Fruit fly (Drosophila melanogaster) whole organism, embryonic: Measurements from ENCODE around the gene phtm.

Experiments
- Atf3 ChIP-seq: fragments of 200-800 bp; sonication (Bioruptor generic); optimal IDR thresholded peaks from 3 replicates; lab custom pipeline; 2016; ENCODE audit warnings: missing biosample characterization, missing genetic modification characterization
- BEAF-32 ChIP-seq: fragments of 200-800 bp; sonication (Bioruptor generic); optimal IDR thresholded peaks from 3 replicates; lab custom pipeline; 2017; ENCODE audit warnings: missing biosample characterization, missing genetic modification characterization, mild to moderate bottlenecking, moderate library complexity, missing genetic modification reagents
- Bteb2 ChIP-seq: fragments of 200-800 bp; sonication (Bioruptor generic); optimal IDR thresholded peaks from 2 replicates; lab custom pipeline; 2016; ENCODE audit warnings: missing biosample characterization, missing genetic modification characterization
- CG10462 ChIP-seq: fragments of 200-800 bp; sonication (Bioruptor generic); optimal IDR thresholded peaks from 2 replicates; lab custom pipeline; 2016; ENCODE audit warnings: missing biosample characterization, missing genetic modification characterization
- CG10543 ChIP-seq: fragments of 200-800 bp; sonication (Bioruptor generic); optimal IDR thresholded peaks from 3 replicates; lab custom pipeline; 2017; ENCODE audit warnings: missing biosample characterization, mild to moderate bottlenecking, missing genetic modification characterization, moderate library complexity
- CG11723 ChIP-seq: fragments of 200-800 bp; sonication (Bioruptor generic); optimal IDR thresholded peaks from 2 replicates; lab custom pipeline; 2017; ENCODE audit warnings: missing biosample characterization, mild to moderate bottlenecking, missing genetic modification characterization
- CG12219 ChIP-seq: fragments of 200-800 bp; sonication (Bioruptor generic); optimal IDR thresholded peaks from 3 replicates; lab custom pipeline; 2018; ENCODE audit warnings: missing biosample characterization, mild to moderate bottlenecking, missing genetic modification characterization
- CG13894 ChIP-seq: fragments of 200-800 bp; sonication (Bioruptor generic); optimal IDR thresholded peaks from 3 replicates; lab custom pipeline; 2018; ENCODE audit warnings: missing biosample characterization, mild to moderate bottlenecking, missing genetic modification characterization, moderate library complexity
- CG15514 ChIP-seq: fragments of 200-800 bp; sonication (Bioruptor generic); optimal IDR thresholded peaks from 3 replicates; lab custom pipeline; 2017; ENCODE audit warnings: missing biosample characterization, missing genetic modification characterization, mild to moderate bottlenecking, moderate library complexity, missing genetic modification reagents
- CG1603 ChIP-seq: fragments of 200-800 bp; sonication (Bioruptor generic); optimal IDR thresholded peaks from 2 replicates; lab custom pipeline; 2019; ENCODE audit warnings: missing biosample characterization, mild to moderate bottlenecking, missing genetic modification characterization, moderate library complexity
- CG16813 ChIP-seq: fragments of 200-800 bp; sonication (Bioruptor generic); IDR thresholded peaks from 3 replicates; pipeline ENCODE4 v1.3.6; 2022; ENCODE audit warnings: missing biosample characterization, missing genetic modification characterization; ENCODE audit not compliant: partially characterized antibody
- CG17361 ChIP-seq: fragments of 200-800 bp; sonication (Bioruptor generic); IDR thresholded peaks from 3 replicates; pipeline ENCODE4 v1.3.6; 2022; ENCODE audit warnings: missing biosample characterization, missing genetic modification characterization
- CG18011 ChIP-seq: fragments of 200-800 bp; sonication (Bioruptor generic); optimal IDR thresholded peaks from 2 replicates; lab custom pipeline; 2017; ENCODE audit warnings: missing biosample characterization, missing genetic modification characterization, mild to moderate bottlenecking, moderate library complexity, missing genotype
- CG30431 ChIP-seq: fragments of 200-800 bp; sonication (Bioruptor generic); optimal IDR thresholded peaks from 2 replicates; lab custom pipeline; 2017; ENCODE audit warnings: missing biosample characterization, missing genetic modification characterization
- CG3163 ChIP-seq: fragments of 200-800 bp; sonication (Bioruptor generic); optimal IDR thresholded peaks from 3 replicates; lab custom pipeline; 2016; ENCODE audit warnings: missing biosample characterization, missing genetic modification characterization
- CG4617 ChIP-seq: fragments of 200-800 bp; sonication (Bioruptor generic); optimal IDR thresholded peaks from 3 replicates; lab custom pipeline; 2016; ENCODE audit warnings: missing biosample characterization, missing genetic modification characterization, borderline replicate concordance
- CG9797 ChIP-seq: fragments of 200-800 bp; sonication (Bioruptor generic); optimal IDR thresholded peaks from 3 replicates; lab custom pipeline; 2018; ENCODE audit warnings: missing biosample characterization, mild to moderate bottlenecking, missing genetic modification characterization
- CHES-1-like ChIP-seq: fragments of 200-800 bp; sonication (Bioruptor generic); optimal IDR thresholded peaks from 2 replicates; lab custom pipeline; 2016; ENCODE audit warnings: missing biosample characterization, missing genetic modification characterization
- Dll ChIP-seq: fragments of 200-800 bp; sonication (Bioruptor generic); IDR thresholded peaks from 4 replicates; pipeline ENCODE4 v1.3.6; 2022; ENCODE audit warnings: missing biosample characterization, missing genetic modification characterization; ENCODE audit not compliant: partially characterized antibody
- Doc2 ChIP-seq: fragments of 200-800 bp; sonication (Bioruptor generic); IDR thresholded peaks from 2 replicates; pipeline ENCODE4 v1.3.6; 2022; ENCODE audit warnings: missing biosample characterization, missing genetic modification characterization
- Hr78 ChIP-seq, 2 experiments: fragments of 200-800 bp in 1 of 2; fragments of >200 bp in 1 of 2; sonication (Bioruptor generic) in 1 of 2; optimal IDR thresholded peaks; 2 replicates each; lab custom pipeline; 2017 to 2019; ENCODE audit warnings: missing biosample characterization in 2 of 2, missing genetic modification characterization in 2 of 2, mild to moderate bottlenecking in 1 of 2, moderate library complexity in 1 of 2
- MBD-R2 ChIP-seq: fragments of 200-800 bp; sonication (Bioruptor generic); IDR thresholded peaks from 2 replicates; pipeline ENCODE4 v1.3.6; 2022; ENCODE audit warnings: missing biosample characterization, missing genetic modification characterization
- MTF-1 ChIP-seq: fragments of 200-800 bp; sonication (Bioruptor generic); optimal IDR thresholded peaks from 2 replicates; lab custom pipeline; 2018; ENCODE audit warnings: missing biosample characterization, mild to moderate bottlenecking, missing genetic modification characterization, borderline replicate concordance
- Mes4 ChIP-seq: fragments of 200-800 bp; sonication (Bioruptor generic); optimal IDR thresholded peaks from 2 replicates; lab custom pipeline; 2016; ENCODE audit warnings: missing biosample characterization, missing genetic modification characterization
- Oaz ChIP-seq: fragments of 200-800 bp; sonication (Bioruptor generic); IDR thresholded peaks from 2 replicates; pipeline ENCODE4 v1.3.6; 2022; ENCODE audit warnings: missing biosample characterization, missing genetic modification characterization
- Sox100B ChIP-seq: fragments of 200-800 bp; sonication (Bioruptor generic); optimal IDR thresholded peaks from 3 replicates; lab custom pipeline; 2018; ENCODE audit warnings: missing biosample characterization, mild to moderate bottlenecking, missing genetic modification characterization
- Sry-δ ChIP-seq: fragments of 200-800 bp; sonication (Bioruptor generic); optimal IDR thresholded peaks from 2 replicates; lab custom pipeline; 2016; ENCODE audit warnings: missing biosample characterization, missing genetic modification characterization
- amos ChIP-seq: fragments of 200-800 bp; sonication (Bioruptor generic); IDR thresholded peaks from 2 replicates; pipeline ENCODE4 v1.3.6; 2022; ENCODE audit warnings: missing biosample characterization, missing genetic modification characterization; ENCODE audit not compliant: partially characterized antibody
- ap ChIP-seq: fragments of 200-800 bp; sonication (Bioruptor generic); IDR thresholded peaks from 2 replicates; pipeline ENCODE4 v1.3.6; 2022; ENCODE audit warnings: missing biosample characterization, missing genetic modification characterization
- bbx ChIP-seq: fragments of 200-800 bp; sonication (Bioruptor generic); IDR thresholded peaks from 2 replicates; pipeline ENCODE4 v1.3.6; 2022; ENCODE audit warnings: missing biosample characterization, missing genetic modification characterization; ENCODE audit not compliant: partially characterized antibody
- br ChIP-seq: fragments of >200 bp; optimal IDR thresholded peaks from 2 replicates; lab custom pipeline; 2017
- caup ChIP-seq: fragments of 200-800 bp; sonication (Bioruptor generic); optimal IDR thresholded peaks from 3 replicates; lab custom pipeline; 2017; ENCODE audit warnings: missing biosample characterization, mild to moderate bottlenecking, missing genetic modification characterization, moderate library complexity; ENCODE audit not compliant: severe bottlenecking
- chinmo ChIP-seq: fragments of 200-800 bp; sonication (Bioruptor generic); IDR thresholded peaks from 4 replicates; pipeline ENCODE4 v1.3.6; 2022; ENCODE audit warnings: missing biosample characterization, missing genetic modification characterization; ENCODE audit not compliant: partially characterized antibody
- danr ChIP-seq: fragments of 200-800 bp; sonication (Bioruptor generic); IDR thresholded peaks from 2 replicates; pipeline ENCODE4 v1.3.6; 2022; ENCODE audit warnings: missing biosample characterization, missing genetic modification characterization
- fd96Cb ChIP-seq: fragments of 200-800 bp; sonication (Bioruptor generic); optimal IDR thresholded peaks from 2 replicates; lab custom pipeline; 2018; ENCODE audit warnings: missing biosample characterization, mild to moderate bottlenecking, missing genetic modification characterization, moderate library complexity
- hth ChIP-seq: fragments of >200 bp; optimal IDR thresholded peaks from 2 replicates; lab custom pipeline; 2017; ENCODE audit warnings: inconsistent platforms
- inv ChIP-seq: fragments of 200-800 bp; sonication (Bioruptor generic); IDR thresholded peaks from 2 replicates; pipeline ENCODE4 v1.3.6; 2022; ENCODE audit warnings: missing biosample characterization, missing genetic modification characterization; ENCODE audit not compliant: partially characterized antibody
- jigr1 ChIP-seq: fragments of 200-800 bp; sonication (Bioruptor generic); IDR thresholded peaks from 3 replicates; pipeline ENCODE4 v1.3.6; 2022; ENCODE audit warnings: missing biosample characterization, missing genetic modification characterization
- jumu ChIP-seq: fragments of 200-800 bp; sonication (Bioruptor generic); optimal IDR thresholded peaks from 3 replicates; lab custom pipeline; 2016; ENCODE audit warnings: missing biosample characterization, missing genetic modification characterization
- knrl ChIP-seq: fragments of 200-800 bp; sonication (Bioruptor generic); IDR thresholded peaks from 3 replicates; pipeline ENCODE4 v1.3.6; 2022; ENCODE audit warnings: missing biosample characterization, missing genetic modification characterization; ENCODE audit not compliant: partially characterized antibody
- lab ChIP-seq: fragments of 200-800 bp; sonication (Bioruptor generic); optimal IDR thresholded peaks from 3 replicates; lab custom pipeline; 2017; ENCODE audit warnings: missing biosample characterization, missing genetic modification characterization, mild to moderate bottlenecking, moderate library complexity, missing genetic modification reagents
- mirr ChIP-seq: fragments of 200-800 bp; sonication (Bioruptor generic); optimal IDR thresholded peaks from 3 replicates; lab custom pipeline; 2018; ENCODE audit warnings: missing biosample characterization, mild to moderate bottlenecking, missing genetic modification characterization
- pb ChIP-seq: fragments of 200-800 bp; sonication (Bioruptor generic); optimal IDR thresholded peaks from 3 replicates; lab custom pipeline; 2016; ENCODE audit warnings: missing biosample characterization, missing genetic modification characterization
- phol ChIP-seq: fragments of 200-800 bp; sonication (Bioruptor generic); optimal IDR thresholded peaks from 3 replicates; lab custom pipeline; 2018; ENCODE audit warnings: missing biosample characterization, mild to moderate bottlenecking, missing genetic modification characterization, moderate library complexity
- salm ChIP-seq: fragments of 200-800 bp; sonication (Bioruptor generic); optimal IDR thresholded peaks from 2 replicates; lab custom pipeline; 2018; ENCODE audit warnings: missing biosample characterization, mild to moderate bottlenecking, missing genetic modification characterization
- sob ChIP-seq: fragments of 200-800 bp; sonication (Bioruptor generic); IDR thresholded peaks from 2 replicates; pipeline ENCODE4 v1.3.6; 2022; ENCODE audit warnings: missing biosample characterization, missing genetic modification characterization
- trem ChIP-seq: fragments of 200-800 bp; optimal IDR thresholded peaks from 3 replicates; lab custom pipeline; 2019; ENCODE audit warnings: missing biosample characterization, mild to moderate bottlenecking, missing genetic modification characterization, moderate library complexity
- tup ChIP-seq: fragments of 200-800 bp; sonication (Bioruptor generic); optimal IDR thresholded peaks from 2 replicates; lab custom pipeline; 2016; ENCODE audit warnings: missing biosample characterization, mild to moderate bottlenecking, missing genetic modification characterization, moderate library complexity
- vnd ChIP-seq: fragments of 200-800 bp; sonication (Bioruptor generic); IDR thresholded peaks from 3 replicates; pipeline ENCODE4 v1.3.6; 2022; ENCODE audit warnings: missing biosample characterization, missing genetic modification characterization; ENCODE audit not compliant: partially characterized antibody

Gene phtm

DNA sequence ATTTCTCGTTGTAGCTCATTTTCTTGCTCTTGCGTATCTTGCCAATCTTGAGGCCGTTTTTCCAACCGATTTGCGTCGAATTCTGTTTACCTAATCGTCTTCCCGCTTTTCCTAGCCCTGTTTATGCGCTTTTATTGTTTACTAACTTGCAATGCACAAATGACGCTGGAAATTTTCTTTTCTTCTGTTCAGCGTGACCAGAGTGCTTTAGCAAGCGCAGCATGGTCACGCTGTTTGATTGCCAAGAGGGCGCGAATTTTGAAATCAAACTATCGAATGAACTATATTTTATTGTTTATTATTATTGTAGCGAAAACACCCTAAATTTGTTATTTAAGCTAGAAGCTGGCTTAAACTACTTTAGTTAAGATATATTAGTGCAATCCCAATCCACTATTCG is 35.3 kb upstream of the phtm start, which contains the start of gene Hou (continued):
- TF ChIP-seq Doc2 (GFP tag; lab: Robert Waterston, UW) (no peak), MTF-1 (GFP tag; lab: Kevin White, UChicago) (no peak), mirr (no peak), jigr1 (no peak), salm (tag; lab: Kevin White, UChicago) (no peak), CG9797 (GFP tag; lab: Kevin White, UChicago) (peak; percentile 86), ap (GFP tag; lab: Robert Waterston, UW) (no peak), Atf3 (no peak), MBD-R2 (GFP tag; lab: Robert Waterston, UW) (peak; percentile 62), CG18011 (no peak), trem (tag; lab: Kevin White, UChicago) (peak; percentile 17), phol (peak; percentile 7), CG16813 (GFP tag; lab: Robert Waterston, UW) (peak; percentile 56; the same call in 2 of the 3 replicates), CG17361 (no peak), sob (no peak), tup (no peak), Bteb2 (GFP tag; lab: Kevin White, UChicago) (no peak), amos (peak; percentile 58), Sry-δ (GFP tag; lab: Kevin White, UChicago) (peak; percentile 49), CG30431 (GFP tag; lab: Kevin White, UChicago) (no peak), bbx (GFP tag; lab: Robert Waterston, UW) (peak; percentile 57), CG3163 (GFP tag; lab: Kevin White, UChicago) (no peak), danr (GFP tag; lab: Robert Waterston, UW) (no peak), vnd (GFP tag; lab: Robert Waterston, UW) (0 out of 3 replicates have a peak, but pooled peaks have one; percentile 40), jumu (GFP tag; lab: Kevin White, UChicago) (no peak), br (lab: Kevin White, UChicago) (no peak), CG10462 (GFP tag; lab: Kevin White, UChicago) (no peak), inv (GFP tag; lab: Robert Waterston, UW) (peak; percentile 37; the same call in 1 of the 2 replicates), caup (GFP tag; lab: Kevin White, UChicago) (no peak), hth (no peak), fd96Cb (tag; lab: Kevin White, UChicago) (no peak), Dll (GFP tag; lab: Robert Waterston, UW) (peak; percentile 63; the same call in 2 of the 4 replicates), CG15514 (GFP tag; lab: Kevin White, UChicago) (peak; percentile 53), lab (GFP tag; lab: Kevin White, UChicago) (no peak), CHES-1-like (GFP tag; lab: Kevin White, UChicago) (peak; percentile 11), CG13894 (tag; lab: Kevin White, UChicago) (no peak), CG1603 (tag; lab: Kevin White, UChicago) (peak; percentile 42), Oaz (GFP tag; lab: Robert Waterston, UW) (no peak), Hr78 (GFP tag; optimal IDR thresholded peaks at IDR 0.05; lab: Kevin White, UChicago) (no peak), CG4617 (peak; percentile 72), CG11723 (no peak), Mes4 (GFP tag; lab: Kevin White, UChicago) (no peak), pb (GFP tag; lab: Kevin White, UChicago) (no peak), CG10543 (GFP tag; lab: Kevin White, UChicago) (no peak), knrl (GFP tag; lab: Robert Waterston, UW) (peak; percentile 49; the same call in 1 of the 3 replicates), CG12219 (GFP tag; lab: Kevin White, UChicago) (no peak), BEAF-32 (GFP tag; lab: Kevin White, UChicago) (peak; percentile 74), Sox100B (GFP tag; lab: Kevin White, UChicago) (no peak), chinmo (GFP tag; lab: Robert Waterston, UW) (peak; percentile 78; the same call in 3 of the 4 replicates)
